Worm (Caenorhabditis elegans) whole organism, late embryonic: ENCODE measurements around the gene F46C8.3.
A peak's percentile ranks its signal among the peaks of the same experiment; 100 is the strongest.

Experiments
- C38D4.7 ChIP-seq: fragments of 200-800 bp; sonication (Bioruptor generic); optimal IDR thresholded peaks from 2 replicates; lab custom pipeline; 2018; ENCODE audit warnings: mild to moderate bottlenecking, missing genetic modification characterization, moderate library complexity, missing compliant biosample characterization
- K02D7.2 ChIP-seq: sonication (generic microtip); optimal IDR thresholded peaks from 2 replicates; lab custom pipeline; 2017; ENCODE audit warnings: mild to moderate bottlenecking, missing genetic modification characterization, missing compliant biosample characterization
- K09A11.1 ChIP-seq: sonication (generic microtip); optimal IDR thresholded peaks from 2 replicates; lab custom pipeline; 2017; ENCODE audit warnings: antibody characterized with exemption, mild to moderate bottlenecking, missing genetic modification characterization, missing compliant biosample characterization; ENCODE audit not compliant: insufficient read depth
- Y22D7AL.16 ChIP-seq: sonication (generic microtip); optimal IDR thresholded peaks from 2 replicates; lab custom pipeline; 2016; ENCODE audit warnings: missing genetic modification characterization, missing compliant biosample characterization
- ahr-1 ChIP-seq: sonication (generic microtip); optimal IDR thresholded peaks from 2 replicates; lab custom pipeline; 2016; ENCODE audit warnings: missing genetic modification characterization, missing compliant biosample characterization
- ceh-14 ChIP-seq: sonication (generic microtip); optimal IDR thresholded peaks from 2 replicates; lab custom pipeline; 2016; ENCODE audit warnings: missing genotype, missing genetic modification characterization, missing compliant biosample characterization
- ceh-18 ChIP-seq: sonication (generic microtip); optimal IDR thresholded peaks from 2 replicates; lab custom pipeline; 2016; ENCODE audit warnings: missing genetic modification characterization, missing compliant biosample characterization
- ceh-19 ChIP-seq: fragments of 200-800 bp; sonication (Bioruptor generic); optimal IDR thresholded peaks from 2 replicates; lab custom pipeline; 2018; ENCODE audit warnings: mild to moderate bottlenecking, missing genetic modification characterization, missing compliant biosample characterization
- ceh-2 ChIP-seq: sonication (generic microtip); optimal IDR thresholded peaks from 2 replicates; lab custom pipeline; 2016; ENCODE audit warnings: missing genotype, missing genetic modification characterization, missing compliant biosample characterization
- ceh-22 ChIP-seq: sonication (generic microtip); optimal IDR thresholded peaks from 2 replicates; lab custom pipeline; 2017; ENCODE audit warnings: missing biosample characterization, missing genetic modification characterization
- ceh-30 ChIP-seq: fragments of 150-350 bp; optimal IDR thresholded peaks from 2 replicates; lab custom pipeline; 2014; ENCODE audit warnings: missing biosample characterization, missing genetic modification characterization
- ceh-31 ChIP-seq: sonication (generic microtip); optimal IDR thresholded peaks from 2 replicates; lab custom pipeline; 2016; ENCODE audit warnings: missing genetic modification characterization, missing compliant biosample characterization
- ceh-48 ChIP-seq: sonication (generic microtip); optimal IDR thresholded peaks from 2 replicates; lab custom pipeline; 2016; ENCODE audit warnings: missing genetic modification characterization, inconsistent platforms, missing compliant biosample characterization
- ceh-6 ChIP-seq: fragments of 200-800 bp; sonication (Bioruptor generic); optimal IDR thresholded peaks from 2 replicates; lab custom pipeline; 2018; ENCODE audit warnings: mild to moderate bottlenecking, missing genetic modification characterization, missing compliant biosample characterization
- ceh-9 ChIP-seq: sonication (generic microtip); optimal IDR thresholded peaks from 2 replicates; lab custom pipeline; 2016; ENCODE audit warnings: mild to moderate bottlenecking, missing genetic modification characterization, inconsistent platforms, missing compliant biosample characterization
- che-1 ChIP-seq: sonication (generic microtip); optimal IDR thresholded peaks from 2 replicates; lab custom pipeline; 2016; ENCODE audit warnings: mild to moderate bottlenecking, missing genetic modification characterization, missing compliant biosample characterization
- dve-1 ChIP-seq: sonication (generic microtip); optimal IDR thresholded peaks from 2 replicates; lab custom pipeline; 2017; ENCODE audit warnings: antibody characterized with exemption, mild to moderate bottlenecking, missing genetic modification characterization, missing compliant biosample characterization
- elt-2 ChIP-seq: sonication (generic microtip); optimal IDR thresholded peaks from 2 replicates; lab custom pipeline; 2016; ENCODE audit warnings: missing genetic modification reagents, missing genetic modification characterization, missing compliant biosample characterization
- elt-4 ChIP-seq: sonication (generic microtip); optimal IDR thresholded peaks from 2 replicates; lab custom pipeline; 2016; ENCODE audit warnings: missing genetic modification characterization, missing compliant biosample characterization
- eyg-1 ChIP-seq: sonication (generic microtip); optimal IDR thresholded peaks from 2 replicates; lab custom pipeline; 2016; ENCODE audit warnings: missing genotype, missing genetic modification characterization, missing compliant biosample characterization
- fkh-6 ChIP-seq: sonication (generic microtip); optimal IDR thresholded peaks from 2 replicates; lab custom pipeline; 2016; ENCODE audit warnings: missing genetic modification characterization, missing compliant biosample characterization
- gmeb-2 ChIP-seq: sonication (generic microtip); optimal IDR thresholded peaks from 2 replicates; lab custom pipeline; 2016; ENCODE audit warnings: missing genetic modification characterization, inconsistent platforms, missing compliant biosample characterization
- hlh-15 ChIP-seq: sonication (generic microtip); optimal IDR thresholded peaks from 2 replicates; lab custom pipeline; 2016; ENCODE audit warnings: missing genetic modification characterization, missing compliant biosample characterization
- hlh-30 ChIP-seq: sonication (generic microtip); optimal IDR thresholded peaks from 2 replicates; lab custom pipeline; 2017; ENCODE audit warnings: antibody characterized with exemption, missing genetic modification characterization, missing compliant biosample characterization; ENCODE audit not compliant: insufficient read depth
- hlh-6 ChIP-seq: sonication (generic microtip); optimal IDR thresholded peaks from 2 replicates; lab custom pipeline; 2016; ENCODE audit warnings: missing genotype, missing genetic modification characterization, missing compliant biosample characterization
- hlh-8 ChIP-seq: sonication (generic microtip); optimal IDR thresholded peaks from 2 replicates; lab custom pipeline; 2016; ENCODE audit warnings: missing genotype, missing genetic modification characterization, missing compliant biosample characterization
- lin-11 ChIP-seq: fragments of 200-800 bp; sonication (Bioruptor generic); optimal IDR thresholded peaks from 2 replicates; lab custom pipeline; 2018; ENCODE audit warnings: mild to moderate bottlenecking, missing genetic modification characterization, missing compliant biosample characterization
- nfya-1 ChIP-seq: sonication (generic microtip); optimal IDR thresholded peaks from 2 replicates; lab custom pipeline; 2017; ENCODE audit warnings: missing genetic modification characterization, mild to moderate bottlenecking, missing compliant biosample characterization, antibody characterized with exemption, moderate library complexity
- npax-4 ChIP-seq: sonication (generic microtip); optimal IDR thresholded peaks from 2 replicates; lab custom pipeline; 2016; ENCODE audit warnings: missing genetic modification characterization, missing compliant biosample characterization
- odd-2 ChIP-seq: sonication (generic microtip); optimal IDR thresholded peaks from 2 replicates; lab custom pipeline; 2017; ENCODE audit warnings: antibody characterized with exemption, mild to moderate bottlenecking, missing genetic modification characterization, missing compliant biosample characterization
- pag-3 ChIP-seq: sonication (generic microtip); optimal IDR thresholded peaks from 2 replicates; lab custom pipeline; 2016; ENCODE audit warnings: missing compliant biosample characterization, missing genetic modification characterization, borderline replicate concordance
- pat-9 ChIP-seq: fragments of 200-800 bp; sonication (Bioruptor generic); optimal IDR thresholded peaks from 2 replicates; lab custom pipeline; 2018; ENCODE audit warnings: mild to moderate bottlenecking, missing genetic modification characterization, moderate library complexity, missing compliant biosample characterization
- pax-1 ChIP-seq: fragments of 150-350 bp; optimal IDR thresholded peaks from 2 replicates; lab custom pipeline; 2014; ENCODE audit warnings: missing biosample characterization, missing genetic modification characterization
- pha-4 ChIP-seq: fragments of 150-350 bp; optimal IDR thresholded peaks from 2 replicates; lab custom pipeline; 2018; ENCODE audit warnings: missing biosample characterization, missing genetic modification reagents, missing genetic modification characterization
- pros-1 ChIP-seq: fragments of 150-350 bp; optimal IDR thresholded peaks from 2 replicates; lab custom pipeline; 2014; ENCODE audit warnings: missing biosample characterization, missing genetic modification reagents, missing genetic modification characterization
- ref-2 ChIP-seq: sonication (generic microtip); optimal IDR thresholded peaks from 2 replicates; lab custom pipeline; 2016; ENCODE audit warnings: missing genetic modification characterization, missing compliant biosample characterization
- rnt-1 ChIP-seq: sonication (generic microtip); optimal IDR thresholded peaks from 2 replicates; lab custom pipeline; 2016; ENCODE audit warnings: missing genetic modification characterization, missing compliant biosample characterization
- sox-2 ChIP-seq: fragments of 200-800 bp; sonication (Bioruptor generic); IDR thresholded peaks from 2 replicates; pipeline ENCODE4 v1.3.6; 2022; ENCODE audit warnings: missing genetic modification reagents, missing genetic modification characterization, missing compliant biosample characterization
- sox-4 ChIP-seq: sonication (generic microtip); optimal IDR thresholded peaks from 2 replicates; lab custom pipeline; 2017; ENCODE audit warnings: mild to moderate bottlenecking, missing genetic modification characterization, inconsistent platforms, missing compliant biosample characterization
- syd-9 ChIP-seq: sonication (generic microtip); optimal IDR thresholded peaks from 2 replicates; lab custom pipeline; 2016; ENCODE audit warnings: mild to moderate bottlenecking, missing genetic modification characterization, moderate library complexity, missing compliant biosample characterization
- tbx-2 ChIP-seq: sonication (generic microtip); optimal IDR thresholded peaks from 2 replicates; lab custom pipeline; 2016; ENCODE audit warnings: missing genetic modification characterization, missing compliant biosample characterization
- tbx-7 ChIP-seq: sonication (generic microtip); optimal IDR thresholded peaks from 2 replicates; lab custom pipeline; 2016; ENCODE audit warnings: missing genotype, missing genetic modification characterization, missing compliant biosample characterization
- ttx-3 ChIP-seq: sonication (generic microtip); optimal IDR thresholded peaks from 2 replicates; lab custom pipeline; 2016; ENCODE audit warnings: missing genetic modification reagents, missing genetic modification characterization, missing compliant biosample characterization
- unc-86 ChIP-seq: sonication (generic microtip); optimal IDR thresholded peaks from 2 replicates; lab custom pipeline; 2016; ENCODE audit warnings: missing genetic modification characterization, missing compliant biosample characterization

The F46C8.3 gene

ce11 chrX:7500970-7501369 lies 24.4 kb upstream of the F46C8.3 start, which contains the start of gene uggt-1 (continued):
- peak; percentile 42 for TF ChIP-seq ceh-30 (tag; lab: Kevin White, UChicago)
- TF ChIP-seq eyg-1 (tag; lab: Kevin White, UChicago) = no peak
- no peak for TF ChIP-seq pax-1 (tag; lab: Kevin White, UChicago)
- no peak for TF ChIP-seq ceh-9
- TF ChIP-seq syd-9 (tag; lab: Kevin White, UChicago) = peak; percentile 26
- peak; percentile 60 for TF ChIP-seq dve-1 (tag; lab: Kevin White, UChicago)
- TF ChIP-seq pag-3 (tag; lab: Kevin White, UChicago) = no peak
- TF ChIP-seq hlh-6 (tag; lab: Kevin White, UChicago) = no peak
- peak; percentile 58 for TF ChIP-seq ceh-6
- peak; percentile 70 for TF ChIP-seq ceh-18 (tag; lab: Kevin White, UChicago)
- no peak for TF ChIP-seq pha-4 (tag; lab: Kevin White, UChicago)
- TF ChIP-seq gmeb-2 (tag; lab: Kevin White, UChicago) = no peak
- TF ChIP-seq ceh-22 = no peak
- TF ChIP-seq ceh-19 (GFP tag; lab: Kevin White, UChicago) = peak; percentile 37
- TF ChIP-seq C38D4.7 (GFP tag; lab: Kevin White, UChicago) = no peak
- peak; percentile 86 for TF ChIP-seq tbx-2 (tag; lab: Kevin White, UChicago)
- TF ChIP-seq ref-2 (tag; lab: Kevin White, UChicago) = peak; percentile 72
- no peak for TF ChIP-seq odd-2 (tag; lab: Kevin White, UChicago)
- TF ChIP-seq ceh-48 (tag; lab: Kevin White, UChicago) = peak; percentile 44
- TF ChIP-seq ttx-3 (tag; lab: Kevin White, UChicago) = peak; percentile 41
- TF ChIP-seq pat-9 = no peak
- no peak for TF ChIP-seq K02D7.2 (tag; lab: Kevin White, UChicago)
- TF ChIP-seq fkh-6 (tag; lab: Kevin White, UChicago) = no peak
- peak; percentile 28 for TF ChIP-seq sox-4 (tag; lab: Kevin White, UChicago)
- no peak for TF ChIP-seq K09A11.1
- no peak for TF ChIP-seq lin-11 (tag; lab: Kevin White, UChicago)
- no peak for TF ChIP-seq ahr-1 (tag; lab: Kevin White, UChicago)
- peak; percentile 87 for TF ChIP-seq ceh-31 (tag; lab: Kevin White, UChicago)
- peak; percentile 72 for TF ChIP-seq elt-2
- peak; percentile 86 for TF ChIP-seq nfya-1 (tag; lab: Kevin White, UChicago)
- peak; percentile 79 for TF ChIP-seq ceh-14
- TF ChIP-seq hlh-15 (tag; lab: Kevin White, UChicago) = no peak
- peak; percentile 61 for TF ChIP-seq unc-86 (tag; lab: Kevin White, UChicago)
- no peak for TF ChIP-seq tbx-7 (tag; lab: Kevin White, UChicago)
- TF ChIP-seq rnt-1 (tag; lab: Kevin White, UChicago) = peak; percentile 54
- TF ChIP-seq hlh-30 (tag; lab: Kevin White, UChicago) = peak; percentile 78
- TF ChIP-seq npax-4 (tag; lab: Kevin White, UChicago) = no peak
- no peak for TF ChIP-seq elt-4 (tag; lab: Kevin White, UChicago)
- peak; percentile 31 for TF ChIP-seq ceh-2 (tag; lab: Kevin White, UChicago)
- no peak for TF ChIP-seq che-1 (tag; lab: Kevin White, UChicago)
- peak; percentile 23 for TF ChIP-seq Y22D7AL.16 (tag; lab: Kevin White, UChicago)
- TF ChIP-seq sox-2 = peak; percentile 62
- no peak for TF ChIP-seq hlh-8 (tag; lab: Kevin White, UChicago)
- peak; percentile 86 for TF ChIP-seq pros-1 (tag; lab: Kevin White, UChicago)
